Fruit fly (Drosophila melanogaster) whole organism, wandering third instar larva: Measurements from ENCODE around the gene Odj.

Source experiments
- Abd-B ChIP-seq: fragments of >200 bp; optimal IDR thresholded peaks from 2 replicates; lab custom pipeline; 2017; ENCODE audit warnings: missing biosample characterization, missing genetic modification characterization
- CG32264 ChIP-seq: fragments of 200-800 bp; sonication (Bioruptor generic); optimal IDR thresholded peaks from 2 replicates; lab custom pipeline; 2016; ENCODE audit warnings: missing biosample characterization, missing genetic modification characterization
- CG9705 ChIP-seq: fragments of 200-800 bp; sonication (Bioruptor generic); optimal IDR thresholded peaks from 2 replicates; lab custom pipeline; 2018; ENCODE audit warnings: missing biosample characterization, mild to moderate bottlenecking, missing genetic modification characterization
- CrebA ChIP-seq: fragments of 200-800 bp; sonication (Bioruptor generic); optimal IDR thresholded peaks from 2 replicates; lab custom pipeline; 2016; ENCODE audit warnings: missing biosample characterization, mild to moderate bottlenecking, missing genetic modification characterization, borderline replicate concordance
- Dif ChIP-seq: fragments of 200-275, 200-300 bp; sonication (Bioruptor generic); optimal IDR thresholded peaks from 2 replicates; lab custom pipeline; 2018; ENCODE audit warnings: missing biosample characterization, missing genetic modification characterization; ENCODE audit not compliant: partially characterized antibody
- GATAd ChIP-seq: sonication (Bioruptor generic); optimal IDR thresholded peaks from 2 replicates; lab custom pipeline; 2016; ENCODE audit warnings: missing biosample characterization, missing genetic modification characterization
- HLH106 ChIP-seq: fragments of 200-800 bp; optimal IDR thresholded peaks from 3 replicates; lab custom pipeline; 2019; ENCODE audit warnings: missing biosample characterization, mild to moderate bottlenecking, missing genetic modification characterization, moderate library complexity
- Hr83 ChIP-seq: fragments of 200-300 bp; sonication (Bioruptor generic); optimal IDR thresholded peaks from 2 replicates; lab custom pipeline; 2016; ENCODE audit warnings: missing biosample characterization, mild to moderate bottlenecking, missing genetic modification characterization, moderate library complexity; ENCODE audit not compliant: poor library complexity, severe bottlenecking
- Jra ChIP-seq: sonication (Bioruptor generic); optimal IDR thresholded peaks from 2 replicates; lab custom pipeline; 2016; ENCODE audit warnings: missing biosample characterization, missing genetic modification characterization
- Mio ChIP-seq: sonication (Bioruptor generic); optimal IDR thresholded peaks from 2 replicates; lab custom pipeline; 2016; ENCODE audit warnings: missing biosample characterization, missing genetic modification characterization
- Myc ChIP-seq: fragments of >200 bp; optimal IDR thresholded peaks from 2 replicates; lab custom pipeline; 2017
- N ChIP-seq: fragments of >200 bp; optimal IDR thresholded peaks from 2 replicates; lab custom pipeline; 2018; ENCODE audit warnings: missing biosample characterization, missing external identifiers, missing genetic modification characterization
- OdsH ChIP-seq: fragments of 200-800 bp; sonication (Bioruptor generic); optimal IDR thresholded peaks from 2 replicates; lab custom pipeline; 2016; ENCODE audit warnings: missing biosample characterization, mild to moderate bottlenecking, missing genetic modification characterization
- Rel ChIP-seq, 2 experiments: fragments of 200-800 bp; sonication (Bioruptor generic) in 1 of 2; optimal IDR thresholded peaks; 2 replicates in 1 of 2; 3 replicates in 1 of 2; lab custom pipeline; 2016 to 2019; ENCODE audit warnings: mild to moderate bottlenecking in 2 of 2, missing biosample characterization in 2 of 2, missing genetic modification characterization in 2 of 2, moderate library complexity in 1 of 2
- Sp1 ChIP-seq: fragments of 200-800 bp; sonication (Bioruptor generic); optimal IDR thresholded peaks from 3 replicates; lab custom pipeline; 2019; ENCODE audit warnings: missing biosample characterization, mild to moderate bottlenecking, missing genetic modification characterization, moderate library complexity
- br ChIP-seq: fragments of 200-800 bp; sonication (Bioruptor generic); optimal IDR thresholded peaks from 2 replicates; lab custom pipeline; 2016; ENCODE audit warnings: missing biosample characterization, missing genetic modification characterization
- brk ChIP-seq: fragments of 200-800 bp; sonication (Bioruptor generic); optimal IDR thresholded peaks from 2 replicates; lab custom pipeline; 2016; ENCODE audit warnings: missing biosample characterization, mild to moderate bottlenecking, missing genetic modification characterization
- dl ChIP-seq, 2 experiments: fragments of 175-275, 200-275 bp in 1 of 2; fragments of 200-275 bp in 1 of 2; sonication (Bioruptor generic); optimal IDR thresholded peaks; lab custom pipeline; 2018; ENCODE audit warnings: mild to moderate bottlenecking in 2 of 2, missing biosample characterization in 2 of 2, missing genetic modification characterization in 2 of 2, moderate library complexity in 2 of 2; ENCODE audit not compliant: partially characterized antibody in 2 of 2, insufficient read depth in 1 of 2
- dmrt93B ChIP-seq: fragments of 200-800 bp; sonication (Bioruptor generic); optimal IDR thresholded peaks from 2 replicates; lab custom pipeline; 2018; ENCODE audit warnings: missing biosample characterization, mild to moderate bottlenecking, missing genetic modification characterization
- dsf ChIP-seq: sonication (Bioruptor generic); optimal IDR thresholded peaks from 2 replicates; lab custom pipeline; 2016; ENCODE audit warnings: missing biosample characterization, missing genetic modification characterization, borderline replicate concordance
- ey ChIP-seq: fragments of 200-800 bp; sonication (Bioruptor generic); optimal IDR thresholded peaks from 2 replicates; lab custom pipeline; 2016; ENCODE audit warnings: missing biosample characterization, missing genetic modification characterization
- foxo ChIP-seq, 2 experiments: fragments of 200-800 bp; sonication (Bioruptor generic); optimal IDR thresholded peaks; 2 replicates in 1 of 2; 3 replicates in 1 of 2; lab custom pipeline; 2016 to 2017; ENCODE audit warnings: missing biosample characterization in 2 of 2, missing genetic modification characterization in 2 of 2
- fru ChIP-seq: fragments of 200-800 bp; sonication (Bioruptor generic); optimal IDR thresholded peaks from 3 replicates; lab custom pipeline; 2016; ENCODE audit warnings: missing biosample characterization, mild to moderate bottlenecking, missing genetic modification characterization
- h ChIP-seq: fragments of 200-800 bp; sonication (Bioruptor generic); optimal IDR thresholded peaks from 3 replicates; lab custom pipeline; 2016; ENCODE audit warnings: missing biosample characterization, mild to moderate bottlenecking, missing genetic modification characterization
- jim ChIP-seq: fragments of 175-275, 200-325 bp; sonication (Bioruptor generic); optimal IDR thresholded peaks from 2 replicates; lab custom pipeline; 2016; ENCODE audit warnings: missing biosample characterization, mild to moderate bottlenecking, missing genetic modification characterization
- lola ChIP-seq: fragments of >200 bp; optimal IDR thresholded peaks from 2 replicates; lab custom pipeline; 2017; ENCODE audit warnings: missing biosample characterization, missing genetic modification characterization
- pan ChIP-seq: fragments of >200 bp; optimal IDR thresholded peaks from 2 replicates; lab custom pipeline; 2017
- psq ChIP-seq: fragments of 200-800 bp; sonication (Bioruptor generic); optimal IDR thresholded peaks from 3 replicates; lab custom pipeline; 2017; ENCODE audit warnings: missing biosample characterization, mild to moderate bottlenecking, missing genetic modification characterization, moderate library complexity
- rgr ChIP-seq: fragments of 200-800 bp; sonication (Bioruptor generic); optimal IDR thresholded peaks from 3 replicates; lab custom pipeline; 2016; ENCODE audit warnings: missing biosample characterization, mild to moderate bottlenecking, missing genetic modification characterization
- sage ChIP-seq: fragments of 200-800 bp; sonication (Bioruptor generic); optimal IDR thresholded peaks from 2 replicates; lab custom pipeline; 2016; ENCODE audit warnings: missing biosample characterization, mild to moderate bottlenecking, missing genetic modification characterization
- sv ChIP-seq: fragments of 200-800 bp; sonication (Bioruptor generic); optimal IDR thresholded peaks from 3 replicates; lab custom pipeline; 2016; ENCODE audit warnings: missing biosample characterization, missing genetic modification characterization
- tai ChIP-seq: sonication (Bioruptor generic); optimal IDR thresholded peaks from 2 replicates; lab custom pipeline; 2016; ENCODE audit warnings: missing biosample characterization, missing genetic modification characterization
- usp ChIP-seq: fragments of >200 bp; optimal IDR thresholded peaks from 2 replicates; lab custom pipeline; 2017; ENCODE audit warnings: missing biosample characterization, missing genetic modification characterization

Odj gene

dm6 chr3R:17781371-17781770 is 27.7 kb downstream of the Odj start:
- peak; percentile 54 for TF ChIP-seq sv
- TF ChIP-seq Dif (GFP tag; lab: Kevin White, UChicago), result no peak
- no peak for TF ChIP-seq pan (lab: Kevin White, UChicago)
- no peak for TF ChIP-seq dsf
- peak in 1 of 2 experiments; percentile 40 for TF ChIP-seq foxo (GFP tag; optimal IDR thresholded peaks at IDR 0.05; lab: Kevin White, UChicago)
- no peak for TF ChIP-seq psq (GFP tag; lab: Kevin White, UChicago)
- no peak for TF ChIP-seq Myc (lab: Kevin White, UChicago)
- peak; percentile 46 for TF ChIP-seq ey (GFP tag; lab: Kevin White, UChicago)
- TF ChIP-seq jim (GFP tag; lab: Kevin White, UChicago), result no peak
- TF ChIP-seq br (GFP tag; lab: Kevin White, UChicago), result peak; percentile 22
- TF ChIP-seq HLH106, result peak; percentile 54
- no peak for TF ChIP-seq Hr83
- TF ChIP-seq CG9705, result no peak
- TF ChIP-seq rgr (GFP tag; lab: Kevin White, UChicago), result peak; percentile 29
- peak; percentile 37 for TF ChIP-seq h (GFP tag; lab: Kevin White, UChicago)
- no peak for TF ChIP-seq N (GFP tag; lab: Kevin White, UChicago)
- TF ChIP-seq Abd-B (GFP tag; lab: Kevin White, UChicago), result no peak
- TF ChIP-seq lola, result no peak
- no peak for TF ChIP-seq CG32264
- TF ChIP-seq tai, result no peak
- TF ChIP-seq OdsH (GFP tag; lab: Kevin White, UChicago), result no peak
- TF ChIP-seq fru (GFP tag; lab: Kevin White, UChicago), result peak; percentile 31
- TF ChIP-seq GATAd (GFP tag; lab: Kevin White, UChicago), result no peak

- no peak for TF ChIP-seq Hr83
- no peak for TF ChIP-seq dl (GFP tag; optimal IDR thresholded peaks at IDR 0.05; lab: Kevin White, UChicago; ENCODE audit: insufficient read depth in 1 of 2, partially characterized antibody in 2 of 2)
Measured at dm6 chr3R:17776952-17777407, 32.0 kb downstream of the Odj start.

DNA sequence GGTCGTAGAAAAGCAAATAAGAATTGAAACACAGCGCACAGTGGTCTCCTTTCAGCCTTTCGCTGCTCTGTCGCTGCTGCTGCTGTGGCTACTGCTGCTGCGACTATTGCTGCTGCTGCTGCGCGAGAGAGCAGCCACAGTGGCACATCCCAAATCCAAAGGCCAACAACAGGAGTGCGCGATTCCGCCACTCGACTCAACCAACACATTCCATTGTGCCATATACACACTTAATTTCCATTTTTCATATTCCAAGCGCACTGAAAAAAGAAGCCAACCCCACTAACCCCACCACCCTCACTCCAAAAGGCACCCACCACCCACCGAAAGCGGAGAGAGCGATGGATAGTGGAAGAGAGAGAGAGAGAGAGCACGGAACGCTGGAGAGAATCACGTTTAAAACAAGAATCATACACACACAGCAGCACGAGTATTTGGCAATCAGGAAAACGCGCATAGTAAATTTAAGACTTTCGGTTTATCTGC is 32.9 kb downstream of the Odj start:
- TF ChIP-seq jim (GFP tag; lab: Kevin White, UChicago) (no peak), CrebA (GFP tag; lab: Kevin White, UChicago) (no peak), Jra (GFP tag; lab: Kevin White, UChicago) (no peak), N (GFP tag; lab: Kevin White, UChicago) (no peak), sage (GFP tag; lab: Kevin White, UChicago) (no peak), ey (GFP tag; lab: Kevin White, UChicago) (no peak), CG32264 (no peak), HLH106 (no peak), fru (GFP tag; lab: Kevin White, UChicago) (no peak), brk (GFP tag; lab: Kevin White, UChicago) (no peak), Rel (GFP tag; optimal IDR thresholded peaks at IDR 0.05; lab: Kevin White, UChicago) (no peak), Rel (tag; optimal IDR thresholded peaks at IDR 0.05; lab: Kevin White, UChicago) (no peak), tai (no peak), Mio (GFP tag; lab: Kevin White, UChicago) (no peak), psq (GFP tag; lab: Kevin White, UChicago) (no peak), OdsH (GFP tag; lab: Kevin White, UChicago) (no peak), Sp1 (GFP tag; lab: Kevin White, UChicago) (no peak)

DNA sequence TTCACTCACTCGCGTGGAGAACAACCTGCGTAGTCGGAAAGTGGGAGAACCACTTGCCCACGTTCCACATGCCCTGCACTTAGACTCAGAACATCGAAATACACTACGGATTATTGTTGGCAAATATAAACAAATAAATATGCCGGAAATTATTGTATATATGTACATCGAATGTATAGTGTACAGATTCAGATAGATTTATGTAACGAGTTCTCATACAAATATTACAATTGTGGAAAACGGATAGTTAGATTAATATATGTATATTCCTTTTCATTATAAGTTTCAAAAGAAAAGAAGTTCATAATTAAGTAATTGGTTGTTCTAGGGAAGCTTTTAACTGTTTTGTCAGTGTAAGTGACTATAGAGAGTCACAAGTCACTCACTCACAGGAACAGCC is 34.5 kb downstream of the Odj start:
- no peak for TF ChIP-seq jim (GFP tag; lab: Kevin White, UChicago)
- TF ChIP-seq h (GFP tag; lab: Kevin White, UChicago), result no peak
- no peak for TF ChIP-seq Jra (GFP tag; lab: Kevin White, UChicago)
- no peak for TF ChIP-seq usp (GFP tag; lab: Kevin White, UChicago)
- TF ChIP-seq tai, result no peak
- TF ChIP-seq Dif (GFP tag; lab: Kevin White, UChicago), result no peak
- TF ChIP-seq Abd-B (GFP tag; lab: Kevin White, UChicago), result no peak
- TF ChIP-seq dmrt93B (GFP tag; lab: Kevin White, UChicago), result no peak
- TF ChIP-seq, all 38 proteins: peak for 0
